Worm (Caenorhabditis elegans) whole organism, L3 larva: ENCODE results near the gene cam-1.
A peak's percentile ranks its signal among the peaks of the same experiment; 100 is the strongest.

Source experiments
- R02D3.7 ChIP-seq: fragments of 150-350 bp; optimal IDR thresholded peaks from 2 replicates; lab custom pipeline; 2014; ENCODE audit warnings: missing biosample characterization, missing genetic modification characterization
- ZK546.5 ChIP-seq: sonication (generic microtip); optimal IDR thresholded peaks from 2 replicates; lab custom pipeline; 2017; ENCODE audit warnings: missing biosample characterization, missing genetic modification characterization
- aly-2 ChIP-seq: fragments of 150-350 bp; optimal IDR thresholded peaks from 2 replicates; lab custom pipeline; 2014; ENCODE audit warnings: missing biosample characterization, missing genetic modification characterization
- ama-1 ChIP-seq: fragments of 150-350 bp; optimal IDR thresholded peaks from 2 replicates; lab custom pipeline; 2018
- ceh-28 ChIP-seq: fragments of 150-350 bp; optimal IDR thresholded peaks from 2 replicates; lab custom pipeline; 2014; ENCODE audit warnings: missing biosample characterization, missing genetic modification reagents, missing genetic modification characterization
- ceh-82 ChIP-seq: fragments of 150-350 bp; optimal IDR thresholded peaks from 2 replicates; lab custom pipeline; 2014; ENCODE audit warnings: missing biosample characterization, missing genetic modification characterization
- daf-12 ChIP-seq: fragments of 150-350 bp; optimal IDR thresholded peaks from 2 replicates; lab custom pipeline; 2014; ENCODE audit warnings: missing biosample characterization, missing genetic modification reagents, missing genetic modification characterization
- egl-27 ChIP-seq: sonication (generic microtip); optimal IDR thresholded peaks from 4 replicates; lab custom pipeline; 2017; ENCODE audit warnings: missing biosample characterization, missing genetic modification reagents, missing genetic modification characterization
- elt-1 ChIP-seq: fragments of 150-350 bp; optimal IDR thresholded peaks from 2 replicates; lab custom pipeline; 2014; ENCODE audit warnings: missing biosample characterization, missing genetic modification characterization
- elt-2 ChIP-seq: sonication (generic microtip); optimal IDR thresholded peaks from 2 replicates; lab custom pipeline; 2016; ENCODE audit warnings: missing genetic modification reagents, mild to moderate bottlenecking, missing genetic modification characterization, missing compliant biosample characterization
- elt-3 ChIP-seq, 3 experiments: fragments of 150-350 bp in 1 of 3; sonication (generic microtip) in 2 of 3; optimal IDR thresholded peaks; 2 replicates in 2 of 3; 4 replicates in 1 of 3; lab custom pipeline; 2014 to 2017; ENCODE audit warnings: missing biosample characterization in 3 of 3, missing genetic modification characterization in 3 of 3
- fkh-10 ChIP-seq: sonication (generic microtip); optimal IDR thresholded peaks from 2 replicates; lab custom pipeline; 2017; ENCODE audit warnings: missing biosample characterization, missing genetic modification reagents, missing genetic modification characterization
- fkh-2 ChIP-seq: fragments of 150-350 bp; optimal IDR thresholded peaks from 2 replicates; lab custom pipeline; 2014; ENCODE audit warnings: missing biosample characterization, missing genetic modification reagents, missing genetic modification characterization
- fos-1 ChIP-seq: fragments of 150-350 bp; optimal IDR thresholded peaks from 2 replicates; lab custom pipeline; 2014; ENCODE audit warnings: missing biosample characterization, missing genetic modification characterization
- hmg-11 ChIP-seq: sonication (generic microtip); optimal IDR thresholded peaks from 2 replicates; lab custom pipeline; 2016; ENCODE audit warnings: missing genetic modification characterization, missing compliant biosample characterization
- jun-1 ChIP-seq: fragments of 150-350 bp; optimal IDR thresholded peaks from 2 replicates; lab custom pipeline; 2014; ENCODE audit warnings: missing biosample characterization, missing genetic modification reagents, missing genetic modification characterization
- lin-15B ChIP-seq: fragments of 150-350 bp; optimal IDR thresholded peaks from 2 replicates; lab custom pipeline; 2014; ENCODE audit warnings: missing biosample characterization, missing genetic modification characterization
- lin-39 ChIP-seq: fragments of 150-350 bp; optimal IDR thresholded peaks from 2 replicates; lab custom pipeline; 2018; ENCODE audit warnings: missing biosample characterization, missing genetic modification reagents, missing genetic modification characterization
- lsy-12 ChIP-seq: sonication (generic microtip); optimal IDR thresholded peaks from 2 replicates; lab custom pipeline; 2016; ENCODE audit warnings: mild to moderate bottlenecking, missing genetic modification characterization, missing compliant biosample characterization
- mml-1 ChIP-seq: fragments of 150-350 bp; sonication (generic microtip); optimal IDR thresholded peaks from 3 replicates; lab custom pipeline; 2014; ENCODE audit warnings: missing biosample characterization, missing genetic modification characterization
- nfya-1 ChIP-seq: sonication (generic microtip); optimal IDR thresholded peaks from 2 replicates; lab custom pipeline; 2017; ENCODE audit warnings: missing genetic modification characterization, mild to moderate bottlenecking, missing compliant biosample characterization, antibody characterized with exemption, moderate library complexity; ENCODE audit not compliant: insufficient read depth
- nhr-11 ChIP-seq: fragments of 150-350 bp; optimal IDR thresholded peaks from 2 replicates; lab custom pipeline; 2014; ENCODE audit warnings: missing biosample characterization, missing genetic modification characterization
- nhr-12 ChIP-seq: fragments of 150-350 bp; optimal IDR thresholded peaks from 2 replicates; lab custom pipeline; 2014; ENCODE audit warnings: missing biosample characterization, missing genetic modification characterization
- nhr-23 ChIP-seq: fragments of 150-350 bp; optimal IDR thresholded peaks from 2 replicates; lab custom pipeline; 2014; ENCODE audit warnings: missing biosample characterization, missing genetic modification reagents, missing genetic modification characterization
- nhr-237 ChIP-seq: fragments of 150-350 bp; optimal IDR thresholded peaks from 2 replicates; lab custom pipeline; 2014; ENCODE audit warnings: missing biosample characterization, missing genetic modification characterization
- nhr-25 ChIP-seq: sonication (generic microtip); optimal IDR thresholded peaks from 2 replicates; lab custom pipeline; 2017; ENCODE audit warnings: missing biosample characterization, missing genetic modification characterization
- nhr-43 ChIP-seq: sonication (generic microtip); optimal IDR thresholded peaks from 2 replicates; lab custom pipeline; 2016; ENCODE audit warnings: mild to moderate bottlenecking, missing genetic modification characterization, missing compliant biosample characterization; ENCODE audit not compliant: poor library complexity, severe bottlenecking
- nhr-67 ChIP-seq: fragments of 150-350 bp; optimal IDR thresholded peaks from 2 replicates; lab custom pipeline; 2014; ENCODE audit warnings: missing biosample characterization, missing genetic modification characterization
- pha-4 ChIP-seq: fragments of 150-350 bp; optimal IDR thresholded peaks from 2 replicates; lab custom pipeline; 2014; ENCODE audit warnings: missing biosample characterization, missing genetic modification reagents, missing genetic modification characterization
- pqm-1 ChIP-seq: fragments of 150-350 bp; optimal IDR thresholded peaks from 2 replicates; lab custom pipeline; 2017; ENCODE audit warnings: missing biosample characterization, missing genetic modification characterization, inconsistent platforms
- sea-2 ChIP-seq: fragments of 150-350 bp; sonication (generic microtip); optimal IDR thresholded peaks from 4 replicates; lab custom pipeline; 2014; ENCODE audit warnings: missing biosample characterization, missing genetic modification reagents, missing genetic modification characterization
- tbx-2 ChIP-seq: sonication (generic microtip); optimal IDR thresholded peaks from 2 replicates; lab custom pipeline; 2016; ENCODE audit warnings: mild to moderate bottlenecking, missing genetic modification characterization, missing compliant biosample characterization
- unc-62 ChIP-seq: fragments of 150-350 bp; sonication (generic microtip); optimal IDR thresholded peaks from 4 replicates; lab custom pipeline; 2014; ENCODE audit warnings: missing biosample characterization, missing genetic modification reagents, missing genetic modification characterization
- zag-1 ChIP-seq: fragments of 150-350 bp; optimal IDR thresholded peaks from 2 replicates; lab custom pipeline; 2014; ENCODE audit warnings: missing biosample characterization, missing genetic modification characterization

cam-1 gene

DNA sequence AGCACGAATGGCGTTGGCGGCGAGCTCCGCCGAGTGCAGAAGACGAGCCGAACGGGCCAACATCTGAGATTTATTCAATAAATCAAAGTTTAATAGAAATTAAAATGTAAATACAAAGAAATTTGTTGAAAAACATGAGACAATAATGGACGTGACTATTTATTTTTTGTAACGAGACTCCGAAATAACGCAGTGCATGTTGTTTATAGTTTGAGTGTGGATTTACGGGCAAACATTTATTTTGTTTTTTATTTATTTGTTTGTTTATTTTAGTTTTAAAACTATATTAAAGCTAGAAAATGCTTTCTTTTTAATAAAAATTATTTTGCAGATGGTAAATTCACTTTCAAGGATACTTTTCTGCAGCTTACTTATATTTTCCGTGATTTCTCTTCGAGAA, 42.6 kb upstream of the cam-1 start, which contains the start of the genes sdhb-1 and cup-15:
TSS of gene sdhb-1 (minus strand) at position 63 of the 400 bp plus-strand sequence.
TSS of gene cup-15 (plus strand) at position 332 of the 400 bp plus-strand sequence.
- TF ChIP-seq elt-2 (tag; lab: Kevin White, UChicago) (peak; percentile 9), nfya-1 (tag; lab: Kevin White, UChicago) (peak; percentile 3), lsy-12 (tag; lab: Kevin White, UChicago) (no peak), sea-2 (GFP tag; lab: Kevin White, UChicago) (no peak), R02D3.7 (tag; lab: Kevin White, UChicago) (peak; percentile 75), lin-15B (tag; lab: Kevin White, UChicago) (no peak), hmg-11 (tag; lab: Kevin White, UChicago) (peak; percentile 24), unc-62 (GFP tag; lab: Kevin White, UChicago) (no peak), nhr-12 (tag; lab: Kevin White, UChicago) (no peak), pha-4 (tag; lab: Kevin White, UChicago) (peak; percentile 79)

DNA sequence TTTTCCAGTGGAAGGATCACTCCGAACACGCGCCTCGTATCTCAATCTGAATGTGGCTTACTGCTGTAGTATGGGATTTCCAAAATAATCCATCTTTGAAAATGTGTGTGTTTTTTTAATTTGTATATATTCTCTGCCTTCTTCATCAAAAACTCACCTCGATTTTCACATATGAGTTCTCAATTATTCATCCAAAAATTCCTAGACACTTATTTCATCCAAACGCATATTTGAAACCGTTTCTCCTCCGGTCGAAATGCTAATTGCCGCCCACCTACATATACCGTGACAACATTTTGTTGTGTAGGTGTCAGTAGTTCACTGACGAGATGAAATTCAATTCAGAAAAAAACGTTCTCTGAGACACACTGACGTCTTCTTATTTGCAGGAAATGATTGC, 37.3 kb upstream of the cam-1 start:
- TF ChIP-seq jun-1 (tag; lab: Kevin White, UChicago) (no peak), tbx-2 (tag; lab: Kevin White, UChicago) (no peak), R02D3.7 (tag; lab: Kevin White, UChicago) (no peak), nhr-11 (tag; lab: Kevin White, UChicago) (no peak), aly-2 (tag; lab: Kevin White, UChicago) (no peak), ZK546.5 (no peak), nhr-237 (tag; lab: Kevin White, UChicago) (no peak), egl-27 (tag; lab: Kevin White, UChicago) (no peak), fkh-10 (GFP tag; lab: Kevin White, UChicago) (no peak), nhr-67 (tag; lab: Kevin White, UChicago) (no peak), fos-1 (no peak), elt-1 (tag; lab: Kevin White, UChicago) (no peak), ceh-28 (tag; lab: Kevin White, UChicago) (no peak), pha-4 (tag; lab: Kevin White, UChicago) (no peak), ceh-82 (no peak), lsy-12 (tag; lab: Kevin White, UChicago) (no peak)

DNA sequence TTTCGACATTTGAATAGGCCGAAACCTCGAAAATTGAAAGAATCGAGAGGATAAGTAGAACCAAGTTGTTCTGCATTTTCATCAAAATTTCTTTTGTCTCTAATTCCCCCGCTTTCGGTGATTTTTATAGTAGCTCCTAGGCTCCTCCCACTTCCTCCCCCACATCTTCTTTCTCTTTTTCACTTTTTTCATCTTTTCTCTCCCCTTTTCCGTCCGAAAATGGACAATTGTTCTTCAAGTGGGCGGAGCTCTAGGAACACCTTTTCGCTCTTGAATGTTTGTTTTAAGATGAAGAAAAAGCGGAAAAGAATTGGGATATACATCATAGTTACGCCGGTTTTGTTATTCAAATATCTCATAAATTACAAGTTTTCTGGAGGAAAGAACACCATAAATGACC, 36.4 kb upstream of the cam-1 start, which contains the start of gene F42A8.1:
TSS of gene F42A8.1 (minus strand) at position 101 of the 400 bp plus-strand sequence.
- TF ChIP-seq pha-4 (tag; lab: Kevin White, UChicago): no peak
- no peak for TF ChIP-seq ZK546.5
- TF ChIP-seq lin-39 (tag; lab: Kevin White, UChicago): no peak
- no peak for TF ChIP-seq fkh-10 (GFP tag; lab: Kevin White, UChicago)
- TF ChIP-seq jun-1 (tag; lab: Kevin White, UChicago): no peak
- no peak for TF ChIP-seq daf-12 (tag; lab: Kevin White, UChicago)
- TF ChIP-seq zag-1 (tag; lab: Kevin White, UChicago): no peak
- no peak for TF ChIP-seq tbx-2 (tag; lab: Kevin White, UChicago)
- TF ChIP-seq elt-2 (tag; lab: Kevin White, UChicago): no peak
- TF ChIP-seq egl-27 (tag; lab: Kevin White, UChicago): no peak
- no peak for TF ChIP-seq sea-2 (GFP tag; lab: Kevin White, UChicago)
- no peak for TF ChIP-seq ceh-28 (tag; lab: Kevin White, UChicago)
- no peak for TF ChIP-seq nhr-11 (tag; lab: Kevin White, UChicago)
- TF ChIP-seq elt-3 (tag; optimal IDR thresholded peaks at IDR 0.05; lab: Kevin White, UChicago): no peak
- no peak for TF ChIP-seq fkh-2 (tag; lab: Kevin White, UChicago)
- TF ChIP-seq unc-62 (GFP tag; lab: Kevin White, UChicago): no peak
- no peak for TF ChIP-seq ama-1
- TF ChIP-seq nhr-23 (tag; lab: Kevin White, UChicago): no peak
- TF ChIP-seq pqm-1: no peak
- TF ChIP-seq nhr-43: no peak

DNA sequence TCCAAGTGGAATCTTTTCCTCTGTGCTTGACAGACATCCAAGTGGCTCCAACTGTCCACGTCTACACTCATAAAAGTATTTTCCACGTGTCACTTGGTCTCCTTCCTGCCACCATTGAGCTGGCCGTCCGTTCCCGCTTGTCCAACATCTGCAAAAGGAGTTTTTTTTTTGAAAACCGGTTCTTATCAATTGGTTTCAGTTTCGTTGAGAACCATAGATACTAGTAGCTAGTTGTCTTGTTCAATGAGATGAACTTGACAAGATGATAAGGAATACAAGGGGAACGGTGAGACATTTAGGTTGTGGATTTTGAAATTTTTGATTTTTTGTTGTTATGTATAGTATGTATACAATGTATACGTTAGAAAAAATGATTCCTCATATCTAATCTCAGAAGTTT, 35.7 kb upstream of the cam-1 start:
- TF ChIP-seq lin-39 (tag; lab: Kevin White, UChicago) (no peak), mml-1 (tag; lab: Kevin White, UChicago) (no peak), nhr-25 (no peak), elt-2 (tag; lab: Kevin White, UChicago) (no peak)
